Worm (Caenorhabditis elegans) whole organism, young adult: ENCODE results near the gene W02H5.2.
A peak's percentile ranks its signal among the peaks of the same experiment; 100 is the strongest.

ENCODE experiments used
- B0019.2 ChIP-seq: fragments of 200-800 bp; sonication (Bioruptor generic); conservative IDR thresholded peaks from 2 replicates; pipeline ENCODE4 v1.3.6; 2022; ENCODE audit warnings: missing genetic modification reagents, missing genetic modification characterization, missing compliant biosample characterization
- C17E4.6 ChIP-seq: fragments of 200-800 bp; sonication (Bioruptor generic); IDR thresholded peaks from 2 replicates; pipeline ENCODE4 v1.3.6; 2022; ENCODE audit warnings: missing genetic modification reagents, missing genetic modification characterization, missing compliant biosample characterization
- D2030.7 ChIP-seq: fragments of 200-800 bp; sonication (Bioruptor generic); IDR thresholded peaks from 2 replicates; pipeline ENCODE4 v1.3.6; 2022; ENCODE audit warnings: missing genetic modification reagents, missing genetic modification characterization, missing compliant biosample characterization
- F10E7.11 ChIP-seq: sonication (generic microtip); optimal IDR thresholded peaks from 2 replicates; lab custom pipeline; 2017; ENCODE audit warnings: mild to moderate bottlenecking, missing genetic modification characterization, moderate library complexity, missing compliant biosample characterization
- F23B12.7 ChIP-seq: sonication (generic microtip); optimal IDR thresholded peaks from 2 replicates; lab custom pipeline; 2017; ENCODE audit warnings: missing genetic modification characterization, mild to moderate bottlenecking, missing compliant biosample characterization, antibody characterized with exemption, moderate library complexity; ENCODE audit not compliant: insufficient read depth
- F37B4.10 ChIP-seq: fragments of 200-800 bp; sonication (Bioruptor generic); IDR thresholded peaks from 2 replicates; pipeline ENCODE4 v1.3.6; 2022; ENCODE audit warnings: missing genetic modification characterization, missing compliant biosample characterization
- F55B11.4 ChIP-seq: sonication (generic microtip); optimal IDR thresholded peaks from 2 replicates; lab custom pipeline; 2016; ENCODE audit warnings: missing compliant biosample characterization, missing genetic modification characterization, borderline replicate concordance; ENCODE audit not compliant: insufficient read depth
- F57A8.1 ChIP-seq: fragments of 200-800 bp; sonication (Bioruptor generic); optimal IDR thresholded peaks from 2 replicates; lab custom pipeline; 2018; ENCODE audit warnings: mild to moderate bottlenecking, missing genetic modification characterization, moderate library complexity, missing compliant biosample characterization
- T07F8.4 ChIP-seq: sonication (generic microtip); optimal IDR thresholded peaks from 2 replicates; lab custom pipeline; 2016; ENCODE audit warnings: mild to moderate bottlenecking, missing genetic modification characterization, moderate library complexity, missing compliant biosample characterization
- Y53G8AR.9 ChIP-seq: fragments of 200-800 bp; sonication (Bioruptor generic); conservative IDR thresholded peaks from 2 replicates; pipeline ENCODE4 v1.3.6; 2022; ENCODE audit warnings: missing genetic modification reagents, missing genetic modification characterization, missing compliant biosample characterization
- Y56A3A.18 ChIP-seq: fragments of 200-800 bp; sonication (Bioruptor generic); IDR thresholded peaks from 2 replicates; pipeline ENCODE4 v1.3.6; 2022; ENCODE audit warnings: missing genetic modification reagents, missing genetic modification characterization, missing compliant biosample characterization
- Y79H2A.3 ChIP-seq: fragments of 200-800 bp; sonication (Bioruptor generic); conservative IDR thresholded peaks from 2 replicates; pipeline ENCODE4 v1.3.6; 2022; ENCODE audit warnings: missing genetic modification reagents, missing genetic modification characterization, missing compliant biosample characterization
- aptf-2 ChIP-seq: fragments of 200-800 bp; sonication (Bioruptor generic); conservative IDR thresholded peaks from 2 replicates; pipeline ENCODE4 v1.3.6; 2022; ENCODE audit warnings: missing genetic modification reagents, missing genetic modification characterization, missing compliant biosample characterization
- attf-3 ChIP-seq: fragments of 200-800 bp; sonication (Bioruptor generic); conservative IDR thresholded peaks from 2 replicates; pipeline ENCODE4 v1.3.6; 2022; ENCODE audit warnings: missing genetic modification reagents, missing genetic modification characterization, missing compliant biosample characterization
- attf-5 ChIP-seq: fragments of 200-800 bp; sonication (Bioruptor generic); optimal IDR thresholded peaks from 2 replicates; lab custom pipeline; 2018; ENCODE audit warnings: mild to moderate bottlenecking, missing genetic modification characterization, missing compliant biosample characterization
- ccch-3 ChIP-seq: fragments of 200-800 bp; sonication (Bioruptor generic); optimal IDR thresholded peaks from 2 replicates; lab custom pipeline; 2018; ENCODE audit warnings: mild to moderate bottlenecking, missing genetic modification characterization, missing compliant biosample characterization
- cebp-1 ChIP-seq, 2 experiments: fragments of 200-800 bp in 1 of 2; sonication (Bioruptor generic) in 1 of 2; sonication (generic microtip) in 1 of 2; IDR thresholded peaks in 1 of 2; optimal IDR thresholded peaks in 1 of 2; 2 replicates each; pipeline versions ENCODE4 v1.3.6 to Lab custom; 2017 to 2022; ENCODE audit warnings: missing compliant biosample characterization in 2 of 2, missing genetic modification characterization in 2 of 2, mild to moderate bottlenecking in 1 of 2, missing genetic modification reagents in 1 of 2, moderate library complexity in 1 of 2
- ceh-27 ChIP-seq: fragments of 200-800 bp; sonication (Bioruptor generic); optimal IDR thresholded peaks from 2 replicates; lab custom pipeline; 2018; ENCODE audit warnings: mild to moderate bottlenecking, missing genetic modification characterization, moderate library complexity, missing compliant biosample characterization
- ceh-79 ChIP-seq: sonication (generic microtip); optimal IDR thresholded peaks from 2 replicates; lab custom pipeline; 2017; ENCODE audit warnings: mild to moderate bottlenecking, missing genetic modification characterization, missing compliant biosample characterization
- chd-7 ChIP-seq: sonication (generic microtip); optimal IDR thresholded peaks from 2 replicates; lab custom pipeline; 2016; ENCODE audit warnings: mild to moderate bottlenecking, missing genetic modification characterization, moderate library complexity, missing compliant biosample characterization
- dox-1 ChIP-seq: fragments of 200-800 bp; sonication (Bioruptor generic); IDR thresholded peaks from 2 replicates; pipeline ENCODE4 v1.3.6; 2022; ENCODE audit warnings: missing genetic modification reagents, missing genetic modification characterization, missing compliant biosample characterization
- dpff-1 ChIP-seq: sonication (generic microtip); optimal IDR thresholded peaks from 2 replicates; lab custom pipeline; 2017; ENCODE audit warnings: mild to moderate bottlenecking, missing genetic modification characterization, missing compliant biosample characterization
- dpl-1 ChIP-seq: fragments of 150-350 bp; optimal IDR thresholded peaks from 2 replicates; lab custom pipeline; 2014; ENCODE audit warnings: missing biosample characterization, missing genetic modification reagents, missing genetic modification characterization
- egl-44 ChIP-seq: fragments of 200-800 bp; sonication (Bioruptor generic); IDR thresholded peaks from 2 replicates; pipeline ENCODE4 v1.3.6; 2022; ENCODE audit warnings: missing genetic modification reagents, missing genetic modification characterization, missing compliant biosample characterization
- ekl-4 ChIP-seq: fragments of 200-800 bp; sonication (Bioruptor generic); IDR thresholded peaks from 2 replicates; pipeline ENCODE4 v1.3.6; 2022; ENCODE audit warnings: missing genetic modification reagents, missing genetic modification characterization, missing compliant biosample characterization
- ets-4 ChIP-seq: fragments of 200-800 bp; sonication (Bioruptor generic); optimal IDR thresholded peaks from 2 replicates; lab custom pipeline; 2018; ENCODE audit warnings: mild to moderate bottlenecking, missing genetic modification characterization, missing compliant biosample characterization
- hmg-1.2 ChIP-seq: fragments of 200-800 bp; sonication (Bioruptor generic); IDR thresholded peaks from 2 replicates; pipeline ENCODE4 v1.3.6; 2022; ENCODE audit warnings: missing genetic modification reagents, missing genetic modification characterization, missing compliant biosample characterization
- hrde-1 ChIP-seq: sonication (generic microtip); optimal IDR thresholded peaks from 2 replicates; lab custom pipeline; 2016; ENCODE audit warnings: missing genetic modification characterization, mild to moderate bottlenecking, missing compliant biosample characterization, moderate library complexity, missing genotype, missing genetic modification reagents, borderline replicate concordance
- lsl-1 ChIP-seq: fragments of 200-800 bp; sonication (Bioruptor generic); optimal IDR thresholded peaks from 2 replicates; lab custom pipeline; 2018; ENCODE audit warnings: mild to moderate bottlenecking, missing genetic modification characterization, moderate library complexity, missing compliant biosample characterization
- madf-3 ChIP-seq: fragments of 200-800 bp; sonication (Bioruptor generic); IDR thresholded peaks from 2 replicates; pipeline ENCODE4 v1.3.6; 2022; ENCODE audit warnings: missing genetic modification reagents, missing genetic modification characterization, missing compliant biosample characterization
- madf-8 ChIP-seq: fragments of 200-800 bp; sonication (Bioruptor generic); conservative IDR thresholded peaks from 2 replicates; pipeline ENCODE4 v1.3.6; 2022; ENCODE audit warnings: missing genetic modification reagents, missing genetic modification characterization, missing compliant biosample characterization
- mes-4 ChIP-seq: sonication (generic microtip); optimal IDR thresholded peaks from 2 replicates; lab custom pipeline; 2016; ENCODE audit warnings: missing genotype, missing genetic modification characterization, missing compliant biosample characterization
- nfya-1 ChIP-seq: sonication (generic microtip); optimal IDR thresholded peaks from 2 replicates; lab custom pipeline; 2017; ENCODE audit warnings: antibody characterized with exemption, missing compliant biosample characterization, missing genetic modification characterization, borderline replicate concordance; ENCODE audit not compliant: insufficient read depth
- nfya-2 ChIP-seq: fragments of 200-800 bp; sonication (Bioruptor generic); IDR thresholded peaks from 2 replicates; pipeline ENCODE4 v1.3.6; 2022; ENCODE audit warnings: missing genetic modification reagents, missing genetic modification characterization, missing compliant biosample characterization
- nfyb-1 ChIP-seq: fragments of 200-800 bp; sonication (Bioruptor generic); IDR thresholded peaks from 2 replicates; pipeline ENCODE4 v1.3.6; 2022; ENCODE audit warnings: missing genetic modification reagents, missing genetic modification characterization, missing compliant biosample characterization
- nhr-27 ChIP-seq: fragments of 200-800 bp; sonication (Bioruptor generic); optimal IDR thresholded peaks from 2 replicates; lab custom pipeline; 2018; ENCODE audit warnings: mild to moderate bottlenecking, missing genetic modification characterization, moderate library complexity, missing compliant biosample characterization
- rec-8 ChIP-seq, 2 experiments: sonication (generic microtip); optimal IDR thresholded peaks; 2 replicates each; lab custom pipeline; 2016; ENCODE audit warnings: mild to moderate bottlenecking in 2 of 2, missing genetic modification characterization in 2 of 2, missing genetic modification reagents in 2 of 2, missing genotype in 2 of 2, missing biosample characterization in 1 of 2, missing compliant biosample characterization in 1 of 2, moderate library complexity in 1 of 2
- rpc-1 ChIP-seq, 2 experiments: fragments of 150-350 bp in 1 of 2; sonication (generic microtip) in 1 of 2; optimal IDR thresholded peaks; 2 replicates each; lab custom pipeline; 2014 to 2018; ENCODE audit warnings: missing biosample characterization in 1 of 2, missing genetic modification characterization in 1 of 2, missing genetic modification reagents in 1 of 2, missing genotype in 1 of 2
- tlf-1 ChIP-seq: fragments of 200-800 bp; sonication (Bioruptor generic); optimal IDR thresholded peaks from 2 replicates; lab custom pipeline; 2018; ENCODE audit warnings: mild to moderate bottlenecking, missing genetic modification characterization, missing compliant biosample characterization
- unc-130 ChIP-seq: sonication (generic microtip); optimal IDR thresholded peaks from 2 replicates; lab custom pipeline; 2016; ENCODE audit warnings: missing genetic modification reagents, missing genetic modification characterization, missing compliant biosample characterization
- zim-3 ChIP-seq: sonication (generic microtip); optimal IDR thresholded peaks from 2 replicates; lab custom pipeline; 2017; ENCODE audit warnings: mild to moderate bottlenecking, missing genetic modification characterization, moderate library complexity, missing compliant biosample characterization
- ztf-18 ChIP-seq: sonication (generic microtip); optimal IDR thresholded peaks from 2 replicates; lab custom pipeline; 2016; ENCODE audit warnings: missing genotype, mild to moderate bottlenecking, missing genetic modification characterization, missing compliant biosample characterization
- ztf-26 ChIP-seq: sonication (generic microtip); optimal IDR thresholded peaks from 2 replicates; lab custom pipeline; 2017; ENCODE audit warnings: missing genetic modification characterization, missing compliant biosample characterization
- ztf-28 ChIP-seq: fragments of 200-800 bp; sonication (Bioruptor generic); IDR thresholded peaks from 2 replicates; pipeline ENCODE4 v1.3.6; 2022; ENCODE audit warnings: missing genetic modification reagents, missing genetic modification characterization, missing compliant biosample characterization
- ztf-3 ChIP-seq: fragments of 200-800 bp; sonication (Bioruptor generic); optimal IDR thresholded peaks from 2 replicates; lab custom pipeline; 2018; ENCODE audit warnings: mild to moderate bottlenecking, missing genetic modification characterization, missing compliant biosample characterization
- ztf-6 ChIP-seq: fragments of 200-800 bp; sonication (Bioruptor generic); IDR thresholded peaks from 2 replicates; pipeline ENCODE4 v1.3.6; 2022; ENCODE audit warnings: missing genetic modification reagents, missing genetic modification characterization, missing compliant biosample characterization

Gene W02H5.2

DNA sequence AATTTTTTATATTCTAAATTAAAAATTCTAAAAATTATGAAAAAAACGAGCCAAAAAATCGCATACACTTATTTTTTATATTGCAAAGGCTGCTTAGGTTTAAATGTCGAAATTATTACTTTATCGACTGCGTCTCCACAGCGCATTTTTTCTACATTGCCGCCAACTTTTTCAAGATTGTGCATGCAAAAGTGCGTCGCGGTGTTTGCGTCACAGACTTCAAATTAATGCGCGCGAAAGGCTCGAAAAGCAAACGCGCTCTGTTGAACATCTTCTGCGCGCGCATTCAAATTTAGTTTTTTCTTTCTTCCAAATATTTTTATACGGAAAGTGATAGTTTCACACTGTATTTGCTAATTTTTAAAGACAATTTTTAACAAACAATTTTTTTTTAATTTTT lies 38.6 kb upstream of the W02H5.2 start (continued):
- TF ChIP-seq cebp-1 (GFP tag; IDR thresholded peaks at IDR 0.05; lab: Robert Waterston, UW) (peak; percentile 60; the same call in 1 of the 2 replicates), cebp-1 (tag; optimal IDR thresholded peaks at IDR 0.05; lab: Kevin White, UChicago) (peak; percentile 90), nhr-27 (tag; lab: Kevin White, UChicago) (no peak), dpl-1 (peak; percentile 87), egl-44 (0 out of 2 replicates have a peak, but pooled peaks have one; percentile 38), rec-8 (tag; optimal IDR thresholded peaks at IDR 0.05; lab: Kevin White, UChicago) (no peak), hrde-1 (no peak), rpc-1 (optimal IDR thresholded peaks at IDR 0.05; lab: Kevin White, UChicago) (no peak), rpc-1 (tag; optimal IDR thresholded peaks at IDR 0.05; lab: Kevin White, UChicago) (no peak), nfyb-1 (GFP tag; lab: Robert Waterston, UW) (peak; percentile 92), Y79H2A.3 (GFP tag; lab: Robert Waterston, UW) (no peak), ztf-28 (0 out of 2 replicates have a peak, but pooled peaks have one; percentile 62), ztf-6 (GFP tag; lab: Robert Waterston, UW) (no peak), ztf-26 (tag; lab: Kevin White, UChicago) (peak; percentile 56), F37B4.10 (GFP tag; lab: Robert Waterston, UW) (peak; percentile 85; the same call in 1 of the 2 replicates), ztf-3 (GFP tag; lab: Kevin White, UChicago) (no peak), Y56A3A.18 (GFP tag; lab: Robert Waterston, UW) (no peak; the same call in 1 of the 2 replicates), ccch-3 (GFP tag; lab: Kevin White, UChicago) (no peak), ztf-18 (tag; lab: Kevin White, UChicago) (peak; percentile 46), tlf-1 (GFP tag; lab: Kevin White, UChicago) (peak; percentile 71), ceh-79 (tag; lab: Kevin White, UChicago) (no peak), mes-4 (tag; lab: Kevin White, UChicago) (no peak), F23B12.7 (tag; lab: Kevin White, UChicago) (peak; percentile 27), attf-5 (GFP tag; lab: Kevin White, UChicago) (peak; percentile 99), zim-3 (no peak), Y53G8AR.9 (GFP tag; lab: Robert Waterston, UW) (peak; percentile 88), B0019.2 (GFP tag; lab: Robert Waterston, UW) (no peak), aptf-2 (GFP tag; lab: Robert Waterston, UW) (peak; percentile 53; the same call in 1 of the 2 replicates), nfya-2 (0 out of 2 replicates have a peak, but pooled peaks have one; percentile 34), hmg-1.2 (GFP tag; lab: Robert Waterston, UW) (peak; percentile 81), D2030.7 (GFP tag; lab: Robert Waterston, UW) (peak; percentile 45), F10E7.11 (tag; lab: Kevin White, UChicago) (no peak), lsl-1 (GFP tag; lab: Kevin White, UChicago) (peak; percentile 29), ets-4 (GFP tag; lab: Kevin White, UChicago) (no peak), madf-3 (peak; percentile 81; the same call in 1 of the 2 replicates), T07F8.4 (tag; lab: Kevin White, UChicago) (no peak), F55B11.4 (tag; lab: Kevin White, UChicago) (no peak), dox-1 (GFP tag; lab: Robert Waterston, UW) (peak; percentile 92), dpff-1 (tag; lab: Kevin White, UChicago) (no peak), unc-130 (GFP tag; lab: Kevin White, UChicago) (peak; percentile 38), ceh-27 (GFP tag; lab: Kevin White, UChicago) (peak; percentile 82), F57A8.1 (GFP tag; lab: Kevin White, UChicago) (no peak), chd-7 (tag; lab: Kevin White, UChicago) (no peak), ekl-4 (GFP tag; lab: Robert Waterston, UW) (peak; percentile 90), attf-3 (peak; percentile 68), C17E4.6 (GFP tag; lab: Robert Waterston, UW) (peak; percentile 25; the same call in 1 of the 2 replicates), madf-8 (GFP tag; lab: Robert Waterston, UW) (peak; percentile 67), nfya-1 (no peak)
